Worm (Caenorhabditis elegans) whole organism, young adult: ENCODE data around the gene egg-2.

Experiments
- cebp-1 ChIP-seq, 2 experiments: fragments of 200-800 bp in 1 of 2; sonication (Bioruptor generic) in 1 of 2; sonication (generic microtip) in 1 of 2; IDR thresholded peaks in 1 of 2; optimal IDR thresholded peaks in 1 of 2; 2 replicates each; pipeline versions ENCODE4 v1.3.6 to Lab custom; 2017 to 2022; ENCODE audit warnings: missing compliant biosample characterization in 2 of 2, missing genetic modification characterization in 2 of 2, mild to moderate bottlenecking in 1 of 2, missing genetic modification reagents in 1 of 2, moderate library complexity in 1 of 2
- egl-44 ChIP-seq: fragments of 200-800 bp; sonication (Bioruptor generic); IDR thresholded peaks from 2 replicates; pipeline ENCODE4 v1.3.6; 2022; ENCODE audit warnings: missing genetic modification reagents, missing genetic modification characterization, missing compliant biosample characterization
- hrde-1 ChIP-seq: sonication (generic microtip); optimal IDR thresholded peaks from 2 replicates; lab custom pipeline; 2016; ENCODE audit warnings: missing genetic modification characterization, mild to moderate bottlenecking, missing compliant biosample characterization, moderate library complexity, missing genotype, missing genetic modification reagents, borderline replicate concordance
- lsy-27 ChIP-seq: sonication (generic microtip); optimal IDR thresholded peaks from 2 replicates; lab custom pipeline; 2017; ENCODE audit warnings: missing genetic modification characterization, mild to moderate bottlenecking, missing compliant biosample characterization, antibody characterized with exemption, missing genotype, borderline replicate concordance; ENCODE audit not compliant: insufficient read depth
- nfya-1 ChIP-seq: sonication (generic microtip); optimal IDR thresholded peaks from 2 replicates; lab custom pipeline; 2017; ENCODE audit warnings: antibody characterized with exemption, missing compliant biosample characterization, missing genetic modification characterization, borderline replicate concordance; ENCODE audit not compliant: insufficient read depth
- nhr-179 ChIP-seq: sonication (generic microtip); optimal IDR thresholded peaks from 2 replicates; lab custom pipeline; 2016; ENCODE audit warnings: mild to moderate bottlenecking, missing genetic modification characterization, missing compliant biosample characterization
- nhr-90 ChIP-seq: sonication (generic microtip); optimal IDR thresholded peaks from 2 replicates; lab custom pipeline; 2016; ENCODE audit warnings: missing genotype, mild to moderate bottlenecking, missing genetic modification characterization, missing compliant biosample characterization
- rec-8 ChIP-seq, 2 experiments: sonication (generic microtip); optimal IDR thresholded peaks; 2 replicates each; lab custom pipeline; 2016; ENCODE audit warnings: mild to moderate bottlenecking in 2 of 2, missing genetic modification characterization in 2 of 2, missing genetic modification reagents in 2 of 2, missing genotype in 2 of 2, missing biosample characterization in 1 of 2, missing compliant biosample characterization in 1 of 2, moderate library complexity in 1 of 2
- sea-2 ChIP-seq: fragments of 200-800 bp; sonication (Bioruptor generic); IDR thresholded peaks from 2 replicates; pipeline ENCODE4 v1.3.6; 2022; ENCODE audit warnings: missing genetic modification characterization, missing compliant biosample characterization
- snpc-4 ChIP-seq, 5 experiments: fragments of 150-350 bp in 1 of 5; sonication (generic microtip) in 4 of 5; optimal IDR thresholded peaks; 2 replicates each; lab custom pipeline; 2014 to 2018; ENCODE audit warnings: missing genetic modification characterization in 5 of 5, missing biosample characterization in 3 of 5, antibody characterized with exemption in 2 of 5, mild to moderate bottlenecking in 2 of 5, missing compliant biosample characterization in 2 of 5, missing genotype in 2 of 5, moderate library complexity in 2 of 5, missing genetic modification reagents in 1 of 5
- unc-62 ChIP-seq: fragments of 150-350 bp; optimal IDR thresholded peaks from 2 replicates; lab custom pipeline; 2014; ENCODE audit warnings: missing biosample characterization, missing genetic modification reagents, missing genetic modification characterization
- ztf-25 ChIP-seq: fragments of 200-800 bp; sonication (Bioruptor generic); IDR thresholded peaks from 2 replicates; pipeline ENCODE4 v1.3.6; 2022; ENCODE audit warnings: missing genetic modification reagents, missing genetic modification characterization, missing compliant biosample characterization

DNA sequence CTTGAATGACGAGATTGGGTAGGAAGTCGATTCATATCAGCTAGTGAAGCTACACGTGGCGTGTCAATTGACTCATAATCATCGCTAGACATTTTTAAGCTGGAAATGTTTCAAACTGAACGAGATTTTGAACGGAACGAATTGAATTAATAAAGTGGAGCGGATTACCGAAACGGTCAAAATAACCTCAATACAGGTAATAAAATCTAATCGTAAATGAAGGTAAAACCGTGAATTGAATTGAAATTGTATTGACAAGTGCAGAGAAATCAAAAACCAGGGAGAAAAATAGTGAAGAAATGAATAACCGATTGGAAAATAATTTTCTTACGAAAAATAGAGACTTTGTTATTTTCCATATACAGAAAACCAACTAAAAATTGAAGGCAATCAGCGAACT lies 31.3 kb downstream of the egg-2 start, which contains the start of gene cyk-1:
- TF ChIP-seq sea-2 (GFP tag; lab: Robert Waterston, UW) (no peak), egl-44 (no peak), snpc-4 (GFP tag; optimal IDR thresholded peaks at IDR 0.05; lab: Kevin White, UChicago) (no peak), snpc-4 (tag; optimal IDR thresholded peaks at IDR 0.05; lab: Kevin White, UChicago) (no peak), nhr-90 (tag; lab: Kevin White, UChicago) (no peak), nhr-179 (tag; lab: Kevin White, UChicago) (no peak), cebp-1 (GFP tag; IDR thresholded peaks at IDR 0.05; lab: Robert Waterston, UW) (no peak), cebp-1 (tag; optimal IDR thresholded peaks at IDR 0.05; lab: Kevin White, UChicago) (no peak), lsy-27 (tag; lab: Kevin White, UChicago) (no peak), rec-8 (tag; optimal IDR thresholded peaks at IDR 0.05; lab: Kevin White, UChicago) (no peak), nfya-1 (tag; lab: Kevin White, UChicago) (no peak), hrde-1 (tag; lab: Kevin White, UChicago) (no peak), unc-62 (no peak), ztf-25 (no peak)
